Fruit fly (Drosophila melanogaster) whole organism, wandering third instar larva: ENCODE results near the gene CG3104.

Source experiments
- Abd-B ChIP-seq: fragments of >200 bp; optimal IDR thresholded peaks from 2 replicates; lab custom pipeline; 2017; ENCODE audit warnings: missing biosample characterization, missing genetic modification characterization
- CG9705 ChIP-seq: fragments of 200-800 bp; sonication (Bioruptor generic); optimal IDR thresholded peaks from 2 replicates; lab custom pipeline; 2018; ENCODE audit warnings: missing biosample characterization, mild to moderate bottlenecking, missing genetic modification characterization
- CrebA ChIP-seq: fragments of 200-800 bp; sonication (Bioruptor generic); optimal IDR thresholded peaks from 2 replicates; lab custom pipeline; 2016; ENCODE audit warnings: missing biosample characterization, mild to moderate bottlenecking, missing genetic modification characterization, borderline replicate concordance
- Dfd ChIP-seq: fragments of >200 bp; optimal IDR thresholded peaks from 2 replicates; lab custom pipeline; 2017; ENCODE audit warnings: missing biosample characterization, missing genetic modification characterization
- Dif ChIP-seq: fragments of 200-275, 200-300 bp; sonication (Bioruptor generic); optimal IDR thresholded peaks from 2 replicates; lab custom pipeline; 2018; ENCODE audit warnings: missing biosample characterization, missing genetic modification characterization; ENCODE audit not compliant: partially characterized antibody
- GATAd ChIP-seq: sonication (Bioruptor generic); optimal IDR thresholded peaks from 2 replicates; lab custom pipeline; 2016; ENCODE audit warnings: missing biosample characterization, missing genetic modification characterization
- HLH106 ChIP-seq: fragments of 200-800 bp; optimal IDR thresholded peaks from 3 replicates; lab custom pipeline; 2019; ENCODE audit warnings: missing biosample characterization, mild to moderate bottlenecking, missing genetic modification characterization, moderate library complexity
- Hnf4 ChIP-seq: fragments of 200-800 bp; sonication (Bioruptor generic); optimal IDR thresholded peaks from 2 replicates; lab custom pipeline; 2016; ENCODE audit warnings: missing biosample characterization, mild to moderate bottlenecking, missing genetic modification characterization
- Hr78 ChIP-seq: fragments of >200 bp; optimal IDR thresholded peaks from 2 replicates; lab custom pipeline; 2017; ENCODE audit warnings: missing biosample characterization, missing genetic modification characterization
- Hr83 ChIP-seq: fragments of 200-300 bp; sonication (Bioruptor generic); optimal IDR thresholded peaks from 2 replicates; lab custom pipeline; 2016; ENCODE audit warnings: missing biosample characterization, mild to moderate bottlenecking, missing genetic modification characterization, moderate library complexity; ENCODE audit not compliant: poor library complexity, severe bottlenecking
- Jra ChIP-seq: sonication (Bioruptor generic); optimal IDR thresholded peaks from 2 replicates; lab custom pipeline; 2016; ENCODE audit warnings: missing biosample characterization, missing genetic modification characterization
- Myc ChIP-seq: fragments of >200 bp; optimal IDR thresholded peaks from 2 replicates; lab custom pipeline; 2017
- N ChIP-seq: fragments of >200 bp; optimal IDR thresholded peaks from 2 replicates; lab custom pipeline; 2018; ENCODE audit warnings: missing biosample characterization, missing external identifiers, missing genetic modification characterization
- OdsH ChIP-seq: fragments of 200-800 bp; sonication (Bioruptor generic); optimal IDR thresholded peaks from 2 replicates; lab custom pipeline; 2016; ENCODE audit warnings: missing biosample characterization, mild to moderate bottlenecking, missing genetic modification characterization
- Rel ChIP-seq, 2 experiments: fragments of 200-800 bp; sonication (Bioruptor generic) in 1 of 2; optimal IDR thresholded peaks; 2 replicates in 1 of 2; 3 replicates in 1 of 2; lab custom pipeline; 2016 to 2019; ENCODE audit warnings: mild to moderate bottlenecking in 2 of 2, missing biosample characterization in 2 of 2, missing genetic modification characterization in 2 of 2, moderate library complexity in 1 of 2
- Sp1 ChIP-seq: fragments of 200-800 bp; sonication (Bioruptor generic); optimal IDR thresholded peaks from 3 replicates; lab custom pipeline; 2019; ENCODE audit warnings: missing biosample characterization, mild to moderate bottlenecking, missing genetic modification characterization, moderate library complexity
- Vsx2 ChIP-seq: fragments of 200-300, 225-300 bp; sonication (Bioruptor generic); optimal IDR thresholded peaks from 2 replicates; lab custom pipeline; 2018; ENCODE audit warnings: missing biosample characterization, missing genetic modification characterization; ENCODE audit not compliant: partially characterized antibody
- br ChIP-seq: fragments of 200-800 bp; sonication (Bioruptor generic); optimal IDR thresholded peaks from 2 replicates; lab custom pipeline; 2016; ENCODE audit warnings: missing biosample characterization, missing genetic modification characterization
- brk ChIP-seq: fragments of 200-800 bp; sonication (Bioruptor generic); optimal IDR thresholded peaks from 2 replicates; lab custom pipeline; 2016; ENCODE audit warnings: missing biosample characterization, mild to moderate bottlenecking, missing genetic modification characterization
- dl ChIP-seq, 2 experiments: fragments of 175-275, 200-275 bp in 1 of 2; fragments of 200-275 bp in 1 of 2; sonication (Bioruptor generic); optimal IDR thresholded peaks; lab custom pipeline; 2018; ENCODE audit warnings: mild to moderate bottlenecking in 2 of 2, missing biosample characterization in 2 of 2, missing genetic modification characterization in 2 of 2, moderate library complexity in 2 of 2; ENCODE audit not compliant: partially characterized antibody in 2 of 2, insufficient read depth in 1 of 2
- dmrt93B ChIP-seq: fragments of 200-800 bp; sonication (Bioruptor generic); optimal IDR thresholded peaks from 2 replicates; lab custom pipeline; 2018; ENCODE audit warnings: missing biosample characterization, mild to moderate bottlenecking, missing genetic modification characterization
- dsf ChIP-seq: sonication (Bioruptor generic); optimal IDR thresholded peaks from 2 replicates; lab custom pipeline; 2016; ENCODE audit warnings: missing biosample characterization, missing genetic modification characterization, borderline replicate concordance
- ey ChIP-seq: fragments of 200-800 bp; sonication (Bioruptor generic); optimal IDR thresholded peaks from 2 replicates; lab custom pipeline; 2016; ENCODE audit warnings: missing biosample characterization, missing genetic modification characterization
- foxo ChIP-seq, 2 experiments: fragments of 200-800 bp; sonication (Bioruptor generic); optimal IDR thresholded peaks; 2 replicates in 1 of 2; 3 replicates in 1 of 2; lab custom pipeline; 2016 to 2017; ENCODE audit warnings: missing biosample characterization in 2 of 2, missing genetic modification characterization in 2 of 2
- fru ChIP-seq: fragments of 200-800 bp; sonication (Bioruptor generic); optimal IDR thresholded peaks from 3 replicates; lab custom pipeline; 2016; ENCODE audit warnings: missing biosample characterization, mild to moderate bottlenecking, missing genetic modification characterization
- h ChIP-seq: fragments of 200-800 bp; sonication (Bioruptor generic); optimal IDR thresholded peaks from 3 replicates; lab custom pipeline; 2016; ENCODE audit warnings: missing biosample characterization, mild to moderate bottlenecking, missing genetic modification characterization
- pan ChIP-seq: fragments of >200 bp; optimal IDR thresholded peaks from 2 replicates; lab custom pipeline; 2017
- psq ChIP-seq: fragments of 200-800 bp; sonication (Bioruptor generic); optimal IDR thresholded peaks from 3 replicates; lab custom pipeline; 2017; ENCODE audit warnings: missing biosample characterization, mild to moderate bottlenecking, missing genetic modification characterization, moderate library complexity
- rgr ChIP-seq: fragments of 200-800 bp; sonication (Bioruptor generic); optimal IDR thresholded peaks from 3 replicates; lab custom pipeline; 2016; ENCODE audit warnings: missing biosample characterization, mild to moderate bottlenecking, missing genetic modification characterization
- sage ChIP-seq: fragments of 200-800 bp; sonication (Bioruptor generic); optimal IDR thresholded peaks from 2 replicates; lab custom pipeline; 2016; ENCODE audit warnings: missing biosample characterization, mild to moderate bottlenecking, missing genetic modification characterization
- sv ChIP-seq: fragments of 200-800 bp; sonication (Bioruptor generic); optimal IDR thresholded peaks from 3 replicates; lab custom pipeline; 2016; ENCODE audit warnings: missing biosample characterization, missing genetic modification characterization
- tai ChIP-seq: sonication (Bioruptor generic); optimal IDR thresholded peaks from 2 replicates; lab custom pipeline; 2016; ENCODE audit warnings: missing biosample characterization, missing genetic modification characterization
- usp ChIP-seq: fragments of >200 bp; optimal IDR thresholded peaks from 2 replicates; lab custom pipeline; 2017; ENCODE audit warnings: missing biosample characterization, missing genetic modification characterization
- woc ChIP-seq: sonication (Bioruptor generic); optimal IDR thresholded peaks from 2 replicates; lab custom pipeline; 2016; ENCODE audit warnings: missing biosample characterization, mild to moderate bottlenecking, missing genetic modification characterization

The CG3104 gene

dm6 chr2L:2837742-2838461, 17.7 kb downstream of the CG3104 start, which contains the start of the genes CG3119 and Cpr23B:
CG3119 (minus strand) TSS chr2L:2837833.
Cpr23B (plus strand) TSS chr2L:2838411.
- TF ChIP-seq Hnf4 (no peak), Hr83 (GFP tag; lab: Kevin White, UChicago) (no peak), Hr78 (no peak), pan (lab: Kevin White, UChicago) (no peak), h (GFP tag; lab: Kevin White, UChicago) (no peak), CrebA (no peak), Abd-B (GFP tag; lab: Kevin White, UChicago) (no peak), fru (GFP tag; lab: Kevin White, UChicago) (no peak), dl (GFP tag; optimal IDR thresholded peaks at IDR 0.05; lab: Kevin White, UChicago; ENCODE audit: insufficient read depth in 1 of 2, partially characterized antibody in 2 of 2) (no peak), woc (no peak), tai (GFP tag; lab: Kevin White, UChicago) (no peak), dsf (GFP tag; lab: Kevin White, UChicago) (no peak), Myc (no peak), br (no peak), Dfd (GFP tag; lab: Kevin White, UChicago) (no peak)

- TF ChIP-seq usp (GFP tag; lab: Kevin White, UChicago), result no peak
- peak; percentile 7 for TF ChIP-seq Rel (GFP tag; optimal IDR thresholded peaks at IDR 0.05; lab: Kevin White, UChicago)
- peak; percentile 37 for TF ChIP-seq Rel (tag; optimal IDR thresholded peaks at IDR 0.05; lab: Kevin White, UChicago)
- no peak for TF ChIP-seq N (GFP tag; lab: Kevin White, UChicago)
- TF ChIP-seq rgr (GFP tag; lab: Kevin White, UChicago), result peak; percentile 81
- TF ChIP-seq Dfd (GFP tag; lab: Kevin White, UChicago), result no peak
- peak; percentile 17 for TF ChIP-seq dsf (GFP tag; lab: Kevin White, UChicago)
- peak; percentile 70 for TF ChIP-seq Hnf4
- no peak for TF ChIP-seq Vsx2
- TF ChIP-seq Dif (GFP tag; lab: Kevin White, UChicago), result no peak
- TF ChIP-seq ey, result peak; percentile 72
- TF ChIP-seq tai (GFP tag; lab: Kevin White, UChicago), result peak; percentile 70
- peak in 1 of 2 experiments; percentile 93 for TF ChIP-seq foxo (GFP tag; optimal IDR thresholded peaks at IDR 0.05; lab: Kevin White, UChicago)
- TF ChIP-seq dmrt93B (GFP tag; lab: Kevin White, UChicago), result peak; percentile 89
- peak; percentile 91 for TF ChIP-seq HLH106 (tag; lab: Kevin White, UChicago)
- peak; percentile 4 for TF ChIP-seq CrebA
- TF ChIP-seq Hr83 (GFP tag; lab: Kevin White, UChicago), result no peak
- TF ChIP-seq OdsH, result peak; percentile 89
- no peak for TF ChIP-seq Myc
- peak; percentile 3 for TF ChIP-seq GATAd (GFP tag; lab: Kevin White, UChicago)
- TF ChIP-seq h (GFP tag; lab: Kevin White, UChicago), result peak; percentile 83
- peak; percentile 83 for TF ChIP-seq br
- peak; percentile 76 for TF ChIP-seq woc
- peak; percentile 72 for TF ChIP-seq brk (GFP tag; lab: Kevin White, UChicago)
- TF ChIP-seq pan (lab: Kevin White, UChicago), result no peak
- TF ChIP-seq fru (GFP tag; lab: Kevin White, UChicago), result peak; percentile 88
- TF ChIP-seq Sp1 (GFP tag; lab: Kevin White, UChicago), result peak; percentile 95
- TF ChIP-seq CG9705, result peak; percentile 77
- TF ChIP-seq Jra (GFP tag; lab: Kevin White, UChicago), result no peak
- TF ChIP-seq dl (GFP tag; optimal IDR thresholded peaks at IDR 0.05; lab: Kevin White, UChicago; ENCODE audit: insufficient read depth in 1 of 2, partially characterized antibody in 2 of 2), result no peak
- TF ChIP-seq sv, result peak; percentile 86
- no peak for TF ChIP-seq Hr78
- peak; percentile 56 for TF ChIP-seq psq (GFP tag; lab: Kevin White, UChicago)
- peak; percentile 69 for TF ChIP-seq sage (GFP tag; lab: Kevin White, UChicago)
Measured at dm6 chr2L:2830341-2830800, 25.2 kb downstream of the CG3104 start.
